Worm (Caenorhabditis elegans): ENCODE measurements around the gene F16B3.2.
A peak's percentile ranks its signal among the peaks of the same experiment; 100 is the strongest.

Gene F16B3.2

ce11 chrV:1299232-1299631, 15.7 kb upstream of the F16B3.2 start, which contains the start of gene egl-2:
TSS of gene egl-2 (minus strand) at chrV:1299332.
- TF ChIP-seq mdl-1 (tag; optimal IDR thresholded peaks at IDR 0.05), result no peak
- no peak for TF ChIP-seq egl-43 (GFP tag; IDR thresholded peaks at IDR 0.05)
- no peak for TF ChIP-seq ceh-28 (tag; optimal IDR thresholded peaks at IDR 0.05)
- TF ChIP-seq F10B5.3 (tag; optimal IDR thresholded peaks at IDR 0.05), result no peak
- TF ChIP-seq hlh-30 (tag; optimal IDR thresholded peaks at IDR 0.05; ENCODE audit: insufficient read depth), result no peak
- TF ChIP-seq ceh-20 (GFP tag; IDR thresholded peaks at IDR 0.05), result no peak
- TF ChIP-seq ztf-7 (tag; optimal IDR thresholded peaks at IDR 0.05), result no peak
- no peak for TF ChIP-seq dmd-6 (GFP tag; IDR thresholded peaks at IDR 0.05)
- TF ChIP-seq dpl-1 (GFP tag; optimal IDR thresholded peaks at IDR 0.05), result no peak
- TF ChIP-seq T20F7.1 (GFP tag; optimal IDR thresholded peaks at IDR 0.05), result no peak
- TF ChIP-seq snpc-1.2 (GFP tag; IDR thresholded peaks at IDR 0.05), result no peak
- no peak for TF ChIP-seq egl-27 (tag; optimal IDR thresholded peaks at IDR 0.05)
- no peak for TF ChIP-seq nhr-237 (tag; optimal IDR thresholded peaks at IDR 0.05)
- TF ChIP-seq D1046.2 (GFP tag; IDR thresholded peaks at IDR 0.05), result no peak

ce11 chrV:1302090-1302489, 12.8 kb upstream of the F16B3.2 start:
- TF ChIP-seq saeg-2 (GFP tag; IDR thresholded peaks at IDR 0.05) (no peak), F26F4.8 (GFP tag; conservative IDR thresholded peaks at IDR 0.05) (no peak), ctbp-1 (GFP tag; IDR thresholded peaks at IDR 0.05) (no peak), aha-1 (tag) (peak; percentile 60), tag-97 (GFP tag; IDR thresholded peaks at IDR 0.05) (no peak), ceh-20 (GFP tag; IDR thresholded peaks at IDR 0.05) (no peak), F37D6.2 (tag; optimal IDR thresholded peaks at IDR 0.05) (no peak), pha-4 (GFP tag; IDR thresholded peaks at IDR 0.05) (no peak), pha-4 (tag; optimal IDR thresholded peaks at IDR 0.05) (no peak), unc-62 (GFP tag; optimal IDR thresholded peaks at IDR 0.05 in 1 of 2) (peak in 1 of 2 experiments; percentile 81), unc-62 (tag; optimal IDR thresholded peaks at IDR 0.05) (no peak), F49E8.2 (tag; optimal IDR thresholded peaks at IDR 0.05; ENCODE audit: borderline replicate concordance) (no peak), set-16 (GFP tag; IDR thresholded peaks at IDR 0.05) (no peak), F10B5.3 (tag; optimal IDR thresholded peaks at IDR 0.05) (no peak), madf-9 (GFP tag; conservative IDR thresholded peaks at IDR 0.05) (no peak), unc-39 (tag; optimal IDR thresholded peaks at IDR 0.05) (no peak), daf-8 (GFP tag; IDR thresholded peaks at IDR 0.05) (no peak), snpc-4 (tag; optimal IDR thresholded peaks at IDR 0.05) (no peak), mep-1 (tag; optimal IDR thresholded peaks at IDR 0.05) (no peak)

ce11 chrV:1304152-1304551, 10.8 kb upstream of the F16B3.2 start:
- TF ChIP-seq Y48G9A.11 (GFP tag; IDR thresholded peaks at IDR 0.05), result 0 out of 2 replicates have a peak, but pooled peaks have one; percentile 20

ce11 chrV:1305846-1306245, 9.1 kb upstream of the F16B3.2 start:
- TF ChIP-seq hif-1 (tag; optimal IDR thresholded peaks at IDR 0.05) (no peak), mep-1 (tag; optimal IDR thresholded peaks at IDR 0.05) (no peak), arid-1 (GFP tag; conservative IDR thresholded peaks at IDR 0.05) (no peak), php-3 (GFP tag; IDR thresholded peaks at IDR 0.05) (no peak), ZK337.2 (GFP tag; IDR thresholded peaks at IDR 0.05) (no peak), F37D6.2 (tag; optimal IDR thresholded peaks at IDR 0.05) (no peak)

ce11 chrV:1307730-1308129, 7.2 kb upstream of the F16B3.2 start:
- TF ChIP-seq nhr-76 (tag; optimal IDR thresholded peaks at IDR 0.05) (no peak), daf-12 (tag; optimal IDR thresholded peaks at IDR 0.05) (no peak), D1046.2 (GFP tag; IDR thresholded peaks at IDR 0.05) (no peak), ama-1 (optimal IDR thresholded peaks at IDR 0.05) (no peak), sdz-12 (GFP tag; optimal IDR thresholded peaks at IDR 0.05) (no peak), mdt-29 (GFP tag; IDR thresholded peaks at IDR 0.05) (no peak), unc-62 (GFP tag; optimal IDR thresholded peaks at IDR 0.05 in 1 of 2) (no peak), unc-62 (tag; optimal IDR thresholded peaks at IDR 0.05) (no peak), zip-2 (tag; optimal IDR thresholded peaks at IDR 0.05) (no peak), spr-3 (GFP tag; optimal IDR thresholded peaks at IDR 0.05) (no peak), Y105C5A.15 (GFP tag; IDR thresholded peaks at IDR 0.05) (no peak), hmg-1.1 (GFP tag; IDR thresholded peaks at IDR 0.05) (no peak), rbr-2 (tag; optimal IDR thresholded peaks at IDR 0.05) (no peak), skn-1 (tag; optimal IDR thresholded peaks at IDR 0.05) (no peak), F44E2.7 (GFP tag; IDR thresholded peaks at IDR 0.05) (no peak), Y48G9A.11 (GFP tag; IDR thresholded peaks at IDR 0.05) (no peak)
